ENCODE assay signal across 2 fruit fly cellular contexts in genomic region chr3L:22349532-22349931, dm6.
TF ChIP-seq lines count a peak whose summit lies in the region.

No protein-coding gene starts in this region.

- TF ChIP-seq CTCF in whole organism, embryonic (GFP tag; optimal IDR thresholded peaks at IDR 0.05; lab: Kevin White, UChicago): no peak

TF ChIP-seq in whole organism, embryonic, 481 proteins besides CTCF, POLR2A, EP300 and RAD21:
- no peak for TF ChIP-seq CG5953 (GFP tag; IDR thresholded peaks at IDR 0.05; lab: Robert Waterston, UW)
- peak; percentile 76 for TF ChIP-seq Hey (tag; optimal IDR thresholded peaks at IDR 0.05; lab: Kevin White, UChicago)
- no peak for TF ChIP-seq Dll (GFP tag; IDR thresholded peaks at IDR 0.05; lab: Robert Waterston, UW; ENCODE audit: partially characterized antibody)
- no peak for TF ChIP-seq CG32767 (GFP tag; IDR thresholded peaks at IDR 0.05; lab: Robert Waterston, UW)
- TF ChIP-seq Poxn (GFP tag; IDR thresholded peaks at IDR 0.05; lab: Robert Waterston, UW): no peak
- no peak for TF ChIP-seq NK7.1 (GFP tag; optimal IDR thresholded peaks at IDR 0.05; lab: Kevin White, UChicago)
- no peak for TF ChIP-seq CG8089 (GFP tag; optimal IDR thresholded peaks at IDR 0.05; lab: Kevin White, UChicago)
- 0 out of 3 replicates have a peak, but pooled peaks have one; percentile 21 for TF ChIP-seq z (GFP tag; IDR thresholded peaks at IDR 0.05; lab: Robert Waterston, UW)
- TF ChIP-seq hbn (GFP tag; IDR thresholded peaks at IDR 0.05; lab: Robert Waterston, UW; ENCODE audit: partially characterized antibody): no peak
- peak; percentile 63 for TF ChIP-seq Ets65A (GFP tag; lab: Kevin White, UChicago)
TF ChIP-seq in whole organism, embryonic: peak in this region for 3.

TF ChIP-seq in whole organism, prepupa, 60 proteins besides CTCF, POLR2A, EP300 and RAD21:
- no peak for TF ChIP-seq CG32006 (GFP tag; optimal IDR thresholded peaks at IDR 0.05; lab: Kevin White, UChicago)
- no peak for TF ChIP-seq CG34406 (GFP tag; optimal IDR thresholded peaks at IDR 0.05; lab: Kevin White, UChicago)
- peak; percentile 14 for TF ChIP-seq fkh (GFP tag; optimal IDR thresholded peaks at IDR 0.05; lab: Kevin White, UChicago)
- TF ChIP-seq CG11902 (GFP tag; optimal IDR thresholded peaks at IDR 0.05; lab: Kevin White, UChicago): no peak
- TF ChIP-seq svp (GFP tag; lab: Kevin White, UChicago): peak; percentile 16
- TF ChIP-seq CG8319 (GFP tag; optimal IDR thresholded peaks at IDR 0.05; lab: Kevin White, UChicago): no peak
- TF ChIP-seq Eip93F (GFP tag; optimal IDR thresholded peaks at IDR 0.05; lab: Kevin White, UChicago): no peak
